Worm (Caenorhabditis elegans) whole organism, L4 larva: ENCODE results near the gene ZK622.5.

Source experiments
- D1046.2 ChIP-seq: fragments of 200-800 bp; sonication (Bioruptor generic); IDR thresholded peaks from 2 replicates; pipeline ENCODE4 v1.3.6; 2022; ENCODE audit warnings: missing genetic modification characterization, missing compliant biosample characterization
- F26F4.8 ChIP-seq: fragments of 200-800 bp; sonication (Bioruptor generic); conservative IDR thresholded peaks from 2 replicates; pipeline ENCODE4 v1.3.6; 2022; ENCODE audit warnings: missing genetic modification characterization, missing compliant biosample characterization
- F37D6.2 ChIP-seq: sonication (generic microtip); optimal IDR thresholded peaks from 2 replicates; lab custom pipeline; 2016; ENCODE audit warnings: mild to moderate bottlenecking, missing genetic modification characterization, missing compliant biosample characterization
- F44E2.7 ChIP-seq: fragments of 200-800 bp; sonication (Bioruptor generic); IDR thresholded peaks from 2 replicates; pipeline ENCODE4 v2.1.2; 2022; ENCODE audit warnings: missing genetic modification characterization, missing compliant biosample characterization
- Y105C5A.15 ChIP-seq: fragments of 200-800 bp; sonication (Bioruptor generic); IDR thresholded peaks from 2 replicates; pipeline ENCODE4 v1.3.6; 2022; ENCODE audit warnings: missing genetic modification characterization, missing compliant biosample characterization
- Y48G9A.11 ChIP-seq: fragments of 200-800 bp; sonication (Bioruptor generic); IDR thresholded peaks from 2 replicates; pipeline ENCODE4 v1.3.6; 2022; ENCODE audit warnings: missing genetic modification reagents, missing genetic modification characterization, missing compliant biosample characterization
- Y75B8A.6 ChIP-seq: fragments of 200-800 bp; sonication (Bioruptor generic); IDR thresholded peaks from 2 replicates; pipeline ENCODE4 v1.3.6; 2022; ENCODE audit warnings: missing genetic modification reagents, missing genetic modification characterization, missing compliant biosample characterization
- ama-1 ChIP-seq: fragments of 150-350 bp; optimal IDR thresholded peaks from 2 replicates; lab custom pipeline; 2014; ENCODE audit warnings: inconsistent platforms, mixed read lengths
- arid-1 ChIP-seq: fragments of 200-800 bp; sonication (Bioruptor generic); conservative IDR thresholded peaks from 2 replicates; pipeline ENCODE4 v1.3.6; 2022; ENCODE audit warnings: missing genetic modification reagents, missing genetic modification characterization, missing compliant biosample characterization
- ceh-28 ChIP-seq: fragments of 150-350 bp; optimal IDR thresholded peaks from 2 replicates; lab custom pipeline; 2014; ENCODE audit warnings: missing biosample characterization, missing genetic modification reagents, missing genetic modification characterization
- ceh-44 ChIP-seq: fragments of 200-800 bp; sonication (Bioruptor generic); IDR thresholded peaks from 2 replicates; pipeline ENCODE4 v1.3.6; 2022; ENCODE audit warnings: missing genetic modification reagents, missing genetic modification characterization, missing compliant biosample characterization
- ceh-62 ChIP-seq: sonication (generic microtip); optimal IDR thresholded peaks from 2 replicates; lab custom pipeline; 2017; ENCODE audit warnings: missing biosample characterization, missing genetic modification characterization
- ceh-82 ChIP-seq: sonication (generic microtip); optimal IDR thresholded peaks from 2 replicates; lab custom pipeline; 2017; ENCODE audit warnings: missing biosample characterization, missing genetic modification characterization
- ces-1 ChIP-seq: fragments of 150-350 bp; sonication (generic microtip); optimal IDR thresholded peaks from 4 replicates; lab custom pipeline; 2014; ENCODE audit warnings: missing biosample characterization, missing genetic modification reagents, missing genetic modification characterization
- cey-2 ChIP-seq: sonication (generic microtip); optimal IDR thresholded peaks from 3 replicates; lab custom pipeline; 2017; ENCODE audit warnings: missing genetic modification characterization, mild to moderate bottlenecking, missing compliant biosample characterization, antibody characterized with exemption, borderline replicate concordance; ENCODE audit not compliant: insufficient read depth
- daf-12 ChIP-seq: fragments of 150-350 bp; optimal IDR thresholded peaks from 2 replicates; lab custom pipeline; 2014; ENCODE audit warnings: missing biosample characterization, missing genetic modification reagents, missing genetic modification characterization
- daf-16 ChIP-seq, 3 experiments: sonication (generic microtip); optimal IDR thresholded peaks; 2 replicates each; lab custom pipeline; 2016 to 2017; ENCODE audit warnings: missing genetic modification characterization in 3 of 3, missing genetic modification reagents in 3 of 3, mild to moderate bottlenecking in 2 of 3, missing compliant biosample characterization in 2 of 3, missing biosample characterization in 1 of 3, moderate library complexity in 1 of 3
- daf-8 ChIP-seq: fragments of 200-800 bp; sonication (Bioruptor generic); IDR thresholded peaks from 2 replicates; pipeline ENCODE4 v1.3.6; 2022; ENCODE audit warnings: missing genetic modification characterization, missing compliant biosample characterization
- dmd-6 ChIP-seq: fragments of 200-800 bp; sonication (Bioruptor generic); IDR thresholded peaks from 2 replicates; pipeline ENCODE4 v1.3.6; 2022; ENCODE audit warnings: missing genetic modification reagents, missing genetic modification characterization, missing compliant biosample characterization
- dmd-8 ChIP-seq: fragments of 200-800 bp; sonication (Bioruptor generic); IDR thresholded peaks from 2 replicates; pipeline ENCODE4 v1.3.6; 2022; ENCODE audit warnings: missing genetic modification characterization, missing compliant biosample characterization
- egl-27 ChIP-seq: sonication (generic microtip); optimal IDR thresholded peaks from 3 replicates; lab custom pipeline; 2017; ENCODE audit warnings: missing biosample characterization, missing genetic modification reagents, missing genetic modification characterization
- egl-43 ChIP-seq: fragments of 200-800 bp; sonication (Bioruptor generic); IDR thresholded peaks from 2 replicates; pipeline ENCODE4 v1.3.6; 2022; ENCODE audit warnings: missing genetic modification reagents, missing genetic modification characterization, missing compliant biosample characterization
- fos-1 ChIP-seq: fragments of 150-350 bp; optimal IDR thresholded peaks from 2 replicates; lab custom pipeline; 2014; ENCODE audit warnings: missing biosample characterization, missing genetic modification characterization
- hlh-30 ChIP-seq: sonication (generic microtip); optimal IDR thresholded peaks from 2 replicates; lab custom pipeline; 2017; ENCODE audit warnings: antibody characterized with exemption, mild to moderate bottlenecking, missing genetic modification characterization, missing compliant biosample characterization; ENCODE audit not compliant: insufficient read depth
- lin-1 ChIP-seq: fragments of 200-800 bp; sonication (Bioruptor generic); IDR thresholded peaks from 2 replicates; pipeline ENCODE4 v1.3.6; 2022; ENCODE audit warnings: missing genetic modification reagents, missing genetic modification characterization, missing compliant biosample characterization
- lin-13 ChIP-seq: fragments of 150-350 bp; optimal IDR thresholded peaks from 2 replicates; lab custom pipeline; 2014; ENCODE audit warnings: missing biosample characterization, missing genetic modification reagents, missing genetic modification characterization
- lin-15B ChIP-seq: fragments of 150-350 bp; sonication (generic microtip); optimal IDR thresholded peaks from 3 replicates; lab custom pipeline; 2014; ENCODE audit warnings: missing biosample characterization, missing genetic modification characterization
- lin-29 ChIP-seq: fragments of 200-800 bp; sonication (Bioruptor generic); IDR thresholded peaks from 2 replicates; pipeline ENCODE4 v1.3.6; 2022; ENCODE audit warnings: missing genetic modification reagents, missing genetic modification characterization, missing compliant biosample characterization
- lin-39 ChIP-seq: fragments of 150-350 bp; optimal IDR thresholded peaks from 2 replicates; lab custom pipeline; 2014; ENCODE audit warnings: missing biosample characterization, missing genetic modification reagents, missing genetic modification characterization
- madf-5 ChIP-seq, 2 experiments: fragments of 200-800 bp; sonication (Bioruptor generic); IDR thresholded peaks; 2 replicates each; pipeline ENCODE4 v1.3.6; 2022; ENCODE audit warnings: missing compliant biosample characterization in 2 of 2, missing genetic modification characterization in 2 of 2
- madf-9 ChIP-seq: fragments of 200-800 bp; sonication (Bioruptor generic); conservative IDR thresholded peaks from 2 replicates; pipeline ENCODE4 v1.3.6; 2022; ENCODE audit warnings: missing genetic modification reagents, missing genetic modification characterization, missing compliant biosample characterization
- mdl-1 ChIP-seq, 2 experiments: fragments of 150-350 bp in 1 of 2; sonication (generic microtip) in 1 of 2; optimal IDR thresholded peaks; 2 replicates each; lab custom pipeline; 2014 to 2017; ENCODE audit warnings: missing biosample characterization in 2 of 2, missing genetic modification characterization in 2 of 2
- mep-1 ChIP-seq: fragments of 150-350 bp; sonication (generic microtip); optimal IDR thresholded peaks from 3 replicates; lab custom pipeline; 2014; ENCODE audit warnings: missing biosample characterization, missing genetic modification characterization
- mes-2 ChIP-seq: sonication (generic microtip); optimal IDR thresholded peaks from 2 replicates; lab custom pipeline; 2016; ENCODE audit warnings: missing genotype, mild to moderate bottlenecking, missing genetic modification characterization, missing compliant biosample characterization; ENCODE audit not compliant: poor library complexity, severe bottlenecking
- nhr-10 ChIP-seq: fragments of 150-350 bp; optimal IDR thresholded peaks from 2 replicates; lab custom pipeline; 2014; ENCODE audit warnings: missing biosample characterization, missing genetic modification characterization
- nhr-11 ChIP-seq: fragments of 150-350 bp; optimal IDR thresholded peaks from 2 replicates; lab custom pipeline; 2014; ENCODE audit warnings: missing biosample characterization, missing genetic modification characterization
- nhr-25 ChIP-seq: sonication (generic microtip); optimal IDR thresholded peaks from 2 replicates; lab custom pipeline; 2017; ENCODE audit warnings: missing genetic modification characterization, mild to moderate bottlenecking, missing compliant biosample characterization, antibody characterized with exemption, moderate library complexity, borderline replicate concordance; ENCODE audit not compliant: insufficient read depth
- nhr-28 ChIP-seq: fragments of 150-350 bp; optimal IDR thresholded peaks from 2 replicates; lab custom pipeline; 2014; ENCODE audit warnings: missing biosample characterization, missing genetic modification characterization
- nhr-42 ChIP-seq: fragments of 200-800 bp; sonication (Bioruptor generic); IDR thresholded peaks from 2 replicates; pipeline ENCODE4 v1.3.6; 2022; ENCODE audit warnings: missing genetic modification characterization, missing compliant biosample characterization
- nhr-48 ChIP-seq: sonication (generic microtip); optimal IDR thresholded peaks from 2 replicates; lab custom pipeline; 2016; ENCODE audit warnings: mild to moderate bottlenecking, missing genetic modification characterization, missing compliant biosample characterization
- nhr-6 ChIP-seq: fragments of 150-350 bp; optimal IDR thresholded peaks from 2 replicates; lab custom pipeline; 2014; ENCODE audit warnings: missing biosample characterization, missing genetic modification characterization
- nhr-77 ChIP-seq: fragments of 150-350 bp; optimal IDR thresholded peaks from 2 replicates; lab custom pipeline; 2014; ENCODE audit warnings: missing biosample characterization, missing genetic modification characterization
- php-3 ChIP-seq: fragments of 200-800 bp; sonication (Bioruptor generic); IDR thresholded peaks from 2 replicates; pipeline ENCODE4 v1.3.6; 2022; ENCODE audit warnings: missing genetic modification reagents, missing genetic modification characterization, missing compliant biosample characterization
- snpc-4 ChIP-seq: fragments of 150-350 bp; optimal IDR thresholded peaks from 2 replicates; lab custom pipeline; 2014; ENCODE audit warnings: missing biosample characterization, missing genetic modification characterization
- spr-1 ChIP-seq: sonication (generic microtip); optimal IDR thresholded peaks from 2 replicates; lab custom pipeline; 2016; ENCODE audit warnings: mild to moderate bottlenecking, missing genetic modification characterization, missing compliant biosample characterization
- spr-3 ChIP-seq: fragments of 200-800 bp; sonication (Bioruptor generic); optimal IDR thresholded peaks from 2 replicates; lab custom pipeline; 2018; ENCODE audit warnings: mild to moderate bottlenecking, missing genetic modification characterization, missing compliant biosample characterization
- tra-1 ChIP-seq: fragments of 200-800 bp; sonication (Bioruptor generic); IDR thresholded peaks from 2 replicates; pipeline ENCODE4 v1.3.6; 2022; ENCODE audit warnings: missing genetic modification reagents, missing genetic modification characterization, missing compliant biosample characterization
- zfp-2 ChIP-seq: sonication (generic microtip); optimal IDR thresholded peaks from 2 replicates; lab custom pipeline; 2016; ENCODE audit warnings: mild to moderate bottlenecking, missing genetic modification characterization, missing compliant biosample characterization
- zfp-3 ChIP-seq: fragments of 200-800 bp; sonication (Bioruptor generic); conservative IDR thresholded peaks from 2 replicates; pipeline ENCODE4 v1.3.6; 2022; ENCODE audit warnings: missing genetic modification reagents, missing genetic modification characterization, missing compliant biosample characterization
- zip-11 ChIP-seq: fragments of 200-800 bp; sonication (Bioruptor generic); IDR thresholded peaks from 2 replicates; pipeline ENCODE4 v1.3.6; 2022; ENCODE audit warnings: missing genetic modification characterization, missing compliant biosample characterization
- zip-2 ChIP-seq: fragments of 150-350 bp; optimal IDR thresholded peaks from 2 replicates; lab custom pipeline; 2014; ENCODE audit warnings: missing biosample characterization, missing genetic modification characterization
- ztf-11 ChIP-seq: fragments of 150-350 bp; optimal IDR thresholded peaks from 2 replicates; lab custom pipeline; 2014; ENCODE audit warnings: missing biosample characterization, missing genetic modification characterization

Gene ZK622.5

DNA sequence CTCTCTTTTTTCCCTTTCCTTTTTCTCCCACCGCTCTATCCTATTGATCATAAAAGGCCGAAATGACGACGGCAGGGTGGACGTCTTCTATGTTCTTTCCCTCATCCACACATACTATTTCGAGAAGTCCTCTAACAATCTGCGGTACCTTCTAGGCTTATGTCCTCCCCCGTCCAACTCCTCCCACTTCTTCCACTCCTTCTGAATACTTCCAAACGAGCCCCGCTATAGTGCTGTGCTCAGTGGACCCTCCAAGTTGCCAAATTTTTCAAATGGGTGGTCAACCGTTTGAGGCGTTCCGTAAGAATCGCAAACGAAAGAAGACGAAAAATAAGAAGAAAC lies 46.8 kb downstream of the ZK622.5 start (continued):
- no peak for TF ChIP-seq zip-11 (GFP tag; lab: Robert Waterston, UW)
- no peak for TF ChIP-seq dmd-8 (GFP tag; lab: Robert Waterston, UW)
- no peak for TF ChIP-seq D1046.2 (GFP tag; lab: Robert Waterston, UW)
- peak; percentile 20; the same call in 1 of the 2 replicates for TF ChIP-seq dmd-6 (GFP tag; lab: Robert Waterston, UW)
- TF ChIP-seq ceh-62 (tag; lab: Kevin White, UChicago): no peak
- no peak for TF ChIP-seq cey-2 (tag; lab: Kevin White, UChicago)
- no peak for TF ChIP-seq ztf-11
- no peak for TF ChIP-seq spr-1 (tag; lab: Kevin White, UChicago)
- TF ChIP-seq F26F4.8 (GFP tag; lab: Robert Waterston, UW): no peak
- TF ChIP-seq madf-9: no peak
- no peak for TF ChIP-seq lin-15B (tag; lab: Kevin White, UChicago)
- peak; percentile 23 for TF ChIP-seq F37D6.2 (tag; lab: Kevin White, UChicago)
- no peak for TF ChIP-seq egl-27
- no peak for TF ChIP-seq nhr-6 (tag; lab: Kevin White, UChicago)
- peak; percentile 27 for TF ChIP-seq mes-2 (tag; lab: Kevin White, UChicago)
- no peak for TF ChIP-seq madf-5 (GFP tag; IDR thresholded peaks at IDR 0.05; lab: Robert Waterston, UW)
- no peak for TF ChIP-seq ceh-28
- no peak for TF ChIP-seq nhr-25
- no peak for TF ChIP-seq ces-1 (GFP tag; lab: Kevin White, UChicago)
- TF ChIP-seq daf-12 (tag; lab: Kevin White, UChicago): no peak
- TF ChIP-seq Y75B8A.6 (GFP tag; lab: Robert Waterston, UW): no peak
- TF ChIP-seq F44E2.7 (GFP tag; lab: Robert Waterston, UW): no peak
- no peak for TF ChIP-seq php-3 (GFP tag; lab: Robert Waterston, UW)
- no peak for TF ChIP-seq Y48G9A.11 (GFP tag; lab: Robert Waterston, UW)
- no peak for TF ChIP-seq nhr-48 (tag; lab: Kevin White, UChicago)
- TF ChIP-seq egl-43 (GFP tag; lab: Robert Waterston, UW): peak; percentile 67
- no peak for TF ChIP-seq lin-1 (GFP tag; lab: Robert Waterston, UW)
- TF ChIP-seq Y105C5A.15 (GFP tag; lab: Robert Waterston, UW): peak; percentile 45; the same call in 1 of the 2 replicates
- no peak for TF ChIP-seq fos-1 (tag; lab: Kevin White, UChicago)
- no peak for TF ChIP-seq lin-13 (GFP tag; lab: Kevin White, UChicago)
- TF ChIP-seq nhr-11 (tag; lab: Kevin White, UChicago): no peak
- no peak for TF ChIP-seq spr-3 (GFP tag; lab: Kevin White, UChicago)
- TF ChIP-seq ceh-82 (tag; lab: Kevin White, UChicago): no peak
- TF ChIP-seq hlh-30 (tag; lab: Kevin White, UChicago): peak; percentile 28
- no peak for TF ChIP-seq snpc-4 (tag; lab: Kevin White, UChicago)
- TF ChIP-seq nhr-77: no peak
- TF ChIP-seq nhr-10: no peak
- TF ChIP-seq zfp-3 (GFP tag; lab: Robert Waterston, UW): no peak
- no peak for TF ChIP-seq daf-16 (GFP tag; optimal IDR thresholded peaks at IDR 0.05; lab: Kevin White, UChicago)
- TF ChIP-seq daf-16 (tag; optimal IDR thresholded peaks at IDR 0.05; lab: Kevin White, UChicago): no peak
- no peak for TF ChIP-seq daf-8 (GFP tag; lab: Robert Waterston, UW)
- TF ChIP-seq nhr-28 (tag; lab: Kevin White, UChicago): no peak
- TF ChIP-seq tra-1 (GFP tag; lab: Robert Waterston, UW): no peak
- TF ChIP-seq ama-1 (lab: Kevin White, UChicago): peak; percentile 81
- TF ChIP-seq mdl-1 (tag; optimal IDR thresholded peaks at IDR 0.05; lab: Kevin White, UChicago): peak in 1 of 2 experiments; percentile 40
- TF ChIP-seq ceh-44 (GFP tag; lab: Robert Waterston, UW): no peak
- peak; percentile 69 for TF ChIP-seq mep-1 (tag; lab: Kevin White, UChicago)
- TF ChIP-seq lin-29: no peak
- TF ChIP-seq arid-1: peak; percentile 65; the same call in 1 of the 2 replicates
- no peak for TF ChIP-seq nhr-42 (GFP tag; lab: Robert Waterston, UW)
- no peak for TF ChIP-seq zfp-2 (tag; lab: Kevin White, UChicago)
- no peak for TF ChIP-seq lin-39
- no peak for TF ChIP-seq zip-2 (tag; lab: Kevin White, UChicago)
